Worm (Caenorhabditis elegans) whole organism, young adult: Measurements from ENCODE around the gene frpr-10.

ENCODE experiments used
- B0019.2 ChIP-seq: fragments of 200-800 bp; sonication (Bioruptor generic); conservative IDR thresholded peaks from 2 replicates; pipeline ENCODE4 v1.3.6; 2022; ENCODE audit warnings: missing genetic modification reagents, missing genetic modification characterization, missing compliant biosample characterization
- B0035.1 ChIP-seq: sonication (generic microtip); optimal IDR thresholded peaks from 2 replicates; lab custom pipeline; 2016; ENCODE audit warnings: missing genetic modification characterization, mild to moderate bottlenecking, missing compliant biosample characterization, missing genotype, missing genetic modification reagents
- B0261.1 ChIP-seq: sonication (generic microtip); optimal IDR thresholded peaks from 2 replicates; lab custom pipeline; 2016; ENCODE audit warnings: mild to moderate bottlenecking, missing genetic modification characterization, moderate library complexity, missing compliant biosample characterization
- F22D6.2 ChIP-seq: sonication (generic microtip); optimal IDR thresholded peaks from 2 replicates; lab custom pipeline; 2016; ENCODE audit warnings: mild to moderate bottlenecking, missing genetic modification characterization, missing compliant biosample characterization
- F39B2.1 ChIP-seq: fragments of 200-800 bp; sonication (Bioruptor generic); IDR thresholded peaks from 2 replicates; pipeline ENCODE4 v1.3.6; 2022; ENCODE audit warnings: missing genetic modification reagents, missing genetic modification characterization, missing compliant biosample characterization
- F57A8.1 ChIP-seq: fragments of 200-800 bp; sonication (Bioruptor generic); optimal IDR thresholded peaks from 2 replicates; lab custom pipeline; 2018; ENCODE audit warnings: mild to moderate bottlenecking, missing genetic modification characterization, moderate library complexity, missing compliant biosample characterization
- K12H6.12 ChIP-seq: fragments of 200-800 bp; sonication (Bioruptor generic); optimal IDR thresholded peaks from 2 replicates; lab custom pipeline; 2018; ENCODE audit warnings: mild to moderate bottlenecking, missing genetic modification characterization, missing compliant biosample characterization
- T26A5.8 ChIP-seq: sonication (generic microtip); optimal IDR thresholded peaks from 2 replicates; lab custom pipeline; 2016; ENCODE audit warnings: missing genetic modification characterization, missing compliant biosample characterization
- Y53F4B.3 ChIP-seq: fragments of 200-800 bp; sonication (Bioruptor generic); IDR thresholded peaks from 2 replicates; pipeline ENCODE4 v1.3.6; 2022; ENCODE audit warnings: missing genetic modification reagents, missing genetic modification characterization, missing compliant biosample characterization
- Y67H2A.10 ChIP-seq: fragments of 200-800 bp; sonication (Bioruptor generic); conservative IDR thresholded peaks from 2 replicates; pipeline ENCODE4 v1.3.6; 2022; ENCODE audit warnings: missing genetic modification reagents, missing genetic modification characterization, missing compliant biosample characterization
- ZK185.1 ChIP-seq: sonication (generic microtip); optimal IDR thresholded peaks from 2 replicates; lab custom pipeline; 2016; ENCODE audit warnings: mild to moderate bottlenecking, missing genetic modification characterization, missing compliant biosample characterization; ENCODE audit not compliant: poor library complexity, severe bottlenecking
- ama-1 ChIP-seq, 3 experiments: fragments of 150-350 bp in 1 of 3; sonication (generic microtip) in 2 of 3; optimal IDR thresholded peaks; 2 replicates each; lab custom pipeline; 2014 to 2018; ENCODE audit warnings: missing biosample characterization in 2 of 3, missing genetic modification characterization in 2 of 3, missing genetic modification reagents in 2 of 3
- athp-1 ChIP-seq: sonication (generic microtip); optimal IDR thresholded peaks from 2 replicates; lab custom pipeline; 2017; ENCODE audit warnings: mild to moderate bottlenecking, missing genetic modification characterization, missing compliant biosample characterization
- attf-3 ChIP-seq: fragments of 200-800 bp; sonication (Bioruptor generic); conservative IDR thresholded peaks from 2 replicates; pipeline ENCODE4 v1.3.6; 2022; ENCODE audit warnings: missing genetic modification reagents, missing genetic modification characterization, missing compliant biosample characterization
- bed-1 ChIP-seq: fragments of 200-800 bp; sonication (Bioruptor generic); IDR thresholded peaks from 2 replicates; pipeline ENCODE4 v1.3.6; 2022; ENCODE audit warnings: missing genetic modification reagents, missing genetic modification characterization, missing compliant biosample characterization
- cebp-1 ChIP-seq, 2 experiments: fragments of 200-800 bp in 1 of 2; sonication (Bioruptor generic) in 1 of 2; sonication (generic microtip) in 1 of 2; IDR thresholded peaks in 1 of 2; optimal IDR thresholded peaks in 1 of 2; 2 replicates each; pipeline versions ENCODE4 v1.3.6 to Lab custom; 2017 to 2022; ENCODE audit warnings: missing compliant biosample characterization in 2 of 2, missing genetic modification characterization in 2 of 2, mild to moderate bottlenecking in 1 of 2, missing genetic modification reagents in 1 of 2, moderate library complexity in 1 of 2
- ceh-27 ChIP-seq: fragments of 200-800 bp; sonication (Bioruptor generic); optimal IDR thresholded peaks from 2 replicates; lab custom pipeline; 2018; ENCODE audit warnings: mild to moderate bottlenecking, missing genetic modification characterization, moderate library complexity, missing compliant biosample characterization
- ceh-40 ChIP-seq: fragments of 200-800 bp; sonication (Bioruptor generic); IDR thresholded peaks from 2 replicates; pipeline ENCODE4 v1.3.6; 2022; ENCODE audit warnings: missing genetic modification characterization, missing compliant biosample characterization
- ceh-58 ChIP-seq: fragments of 200-800 bp; sonication (Bioruptor generic); IDR thresholded peaks from 2 replicates; pipeline ENCODE4 v1.3.6; 2022; ENCODE audit warnings: missing genetic modification characterization, missing compliant biosample characterization
- ceh-79 ChIP-seq: sonication (generic microtip); optimal IDR thresholded peaks from 2 replicates; lab custom pipeline; 2017; ENCODE audit warnings: mild to moderate bottlenecking, missing genetic modification characterization, missing compliant biosample characterization
- ceh-91 ChIP-seq: fragments of 200-800 bp; sonication (Bioruptor generic); IDR thresholded peaks from 2 replicates; pipeline ENCODE4 v1.3.6; 2022; ENCODE audit warnings: missing genetic modification reagents, missing genetic modification characterization, missing compliant biosample characterization
- die-1 ChIP-seq: sonication (generic microtip); optimal IDR thresholded peaks from 2 replicates; lab custom pipeline; 2016; ENCODE audit warnings: missing genotype, mild to moderate bottlenecking, missing genetic modification characterization, missing compliant biosample characterization
- dox-1 ChIP-seq: fragments of 200-800 bp; sonication (Bioruptor generic); IDR thresholded peaks from 2 replicates; pipeline ENCODE4 v1.3.6; 2022; ENCODE audit warnings: missing genetic modification reagents, missing genetic modification characterization, missing compliant biosample characterization
- efl-1 ChIP-seq: fragments of 150-350 bp; optimal IDR thresholded peaks from 2 replicates; lab custom pipeline; 2014; ENCODE audit warnings: missing biosample characterization, missing genetic modification reagents, missing genetic modification characterization
- ets-4 ChIP-seq: fragments of 200-800 bp; sonication (Bioruptor generic); optimal IDR thresholded peaks from 2 replicates; lab custom pipeline; 2018; ENCODE audit warnings: mild to moderate bottlenecking, missing genetic modification characterization, missing compliant biosample characterization
- fkh-3 ChIP-seq: sonication (generic microtip); optimal IDR thresholded peaks from 2 replicates; lab custom pipeline; 2016; ENCODE audit warnings: mild to moderate bottlenecking, missing genetic modification characterization, missing compliant biosample characterization
- him-1 ChIP-seq: sonication (generic microtip); optimal IDR thresholded peaks from 2 replicates; lab custom pipeline; 2016; ENCODE audit warnings: missing genotype, missing genetic modification reagents, missing genetic modification characterization, missing compliant biosample characterization
- hmg-20 ChIP-seq: fragments of 200-800 bp; sonication (Bioruptor generic); IDR thresholded peaks from 2 replicates; pipeline ENCODE4 v1.3.6; 2022; ENCODE audit warnings: missing genetic modification reagents, missing genetic modification characterization, missing compliant biosample characterization
- hrde-1 ChIP-seq: sonication (generic microtip); optimal IDR thresholded peaks from 2 replicates; lab custom pipeline; 2016; ENCODE audit warnings: missing genetic modification characterization, mild to moderate bottlenecking, missing compliant biosample characterization, moderate library complexity, missing genotype, missing genetic modification reagents, borderline replicate concordance
- hsf-1 ChIP-seq: fragments of 200-800 bp; sonication (Bioruptor generic); IDR thresholded peaks from 2 replicates; pipeline ENCODE4 v1.3.6; 2022; ENCODE audit warnings: missing genetic modification reagents, missing genetic modification characterization, missing compliant biosample characterization
- lin-35 ChIP-seq, 3 experiments: fragments of 150-350 bp in 2 of 3; sonication (generic microtip) in 1 of 3; optimal IDR thresholded peaks; 2 replicates each; lab custom pipeline; 2014 to 2018; ENCODE audit warnings: missing biosample characterization in 3 of 3, missing genetic modification characterization in 3 of 3, missing genetic modification reagents in 3 of 3
- lsl-1 ChIP-seq: fragments of 200-800 bp; sonication (Bioruptor generic); optimal IDR thresholded peaks from 2 replicates; lab custom pipeline; 2018; ENCODE audit warnings: mild to moderate bottlenecking, missing genetic modification characterization, moderate library complexity, missing compliant biosample characterization
- lsy-27 ChIP-seq: sonication (generic microtip); optimal IDR thresholded peaks from 2 replicates; lab custom pipeline; 2017; ENCODE audit warnings: missing genetic modification characterization, mild to moderate bottlenecking, missing compliant biosample characterization, antibody characterized with exemption, missing genotype, borderline replicate concordance; ENCODE audit not compliant: insufficient read depth
- madf-6 ChIP-seq: fragments of 200-800 bp; sonication (Bioruptor generic); IDR thresholded peaks from 2 replicates; pipeline ENCODE4 v1.3.6; 2022; ENCODE audit warnings: missing genetic modification reagents, missing genetic modification characterization, missing compliant biosample characterization
- madf-8 ChIP-seq: fragments of 200-800 bp; sonication (Bioruptor generic); conservative IDR thresholded peaks from 2 replicates; pipeline ENCODE4 v1.3.6; 2022; ENCODE audit warnings: missing genetic modification reagents, missing genetic modification characterization, missing compliant biosample characterization
- mxl-1 ChIP-seq: sonication (generic microtip); optimal IDR thresholded peaks from 2 replicates; lab custom pipeline; 2016; ENCODE audit warnings: missing genetic modification characterization, missing compliant biosample characterization
- nhr-80 ChIP-seq: sonication (generic microtip); optimal IDR thresholded peaks from 2 replicates; lab custom pipeline; 2016; ENCODE audit warnings: missing genetic modification characterization, missing compliant biosample characterization
- pha-4 ChIP-seq: fragments of 150-350 bp; sonication (generic microtip); optimal IDR thresholded peaks from 2 replicates; lab custom pipeline; 2014; ENCODE audit warnings: missing biosample characterization, missing genetic modification reagents, missing genetic modification characterization
- rec-8 ChIP-seq, 2 experiments: sonication (generic microtip); optimal IDR thresholded peaks; 2 replicates each; lab custom pipeline; 2016; ENCODE audit warnings: mild to moderate bottlenecking in 2 of 2, missing genetic modification characterization in 2 of 2, missing genetic modification reagents in 2 of 2, missing genotype in 2 of 2, missing biosample characterization in 1 of 2, missing compliant biosample characterization in 1 of 2, moderate library complexity in 1 of 2
- snpc-1.1 ChIP-seq: sonication (generic microtip); optimal IDR thresholded peaks from 2 replicates; lab custom pipeline; 2017; ENCODE audit warnings: missing genetic modification characterization, mild to moderate bottlenecking, missing compliant biosample characterization, antibody characterized with exemption, moderate library complexity, missing genotype, missing genetic modification reagents; ENCODE audit not compliant: insufficient read depth
- snpc-4 ChIP-seq, 5 experiments: fragments of 150-350 bp in 1 of 5; sonication (generic microtip) in 4 of 5; optimal IDR thresholded peaks; 2 replicates each; lab custom pipeline; 2014 to 2018; ENCODE audit warnings: missing genetic modification characterization in 5 of 5, missing biosample characterization in 3 of 5, antibody characterized with exemption in 2 of 5, mild to moderate bottlenecking in 2 of 5, missing compliant biosample characterization in 2 of 5, missing genotype in 2 of 5, moderate library complexity in 2 of 5, missing genetic modification reagents in 1 of 5
- somi-1 ChIP-seq: fragments of 200-800 bp; sonication (Bioruptor generic); optimal IDR thresholded peaks from 2 replicates; lab custom pipeline; 2018; ENCODE audit warnings: mild to moderate bottlenecking, missing genetic modification characterization, missing compliant biosample characterization
- zim-3 ChIP-seq: sonication (generic microtip); optimal IDR thresholded peaks from 2 replicates; lab custom pipeline; 2017; ENCODE audit warnings: mild to moderate bottlenecking, missing genetic modification characterization, moderate library complexity, missing compliant biosample characterization
- ztf-18 ChIP-seq: sonication (generic microtip); optimal IDR thresholded peaks from 2 replicates; lab custom pipeline; 2016; ENCODE audit warnings: missing genotype, mild to moderate bottlenecking, missing genetic modification characterization, missing compliant biosample characterization
- ztf-6 ChIP-seq: fragments of 200-800 bp; sonication (Bioruptor generic); IDR thresholded peaks from 2 replicates; pipeline ENCODE4 v1.3.6; 2022; ENCODE audit warnings: missing genetic modification reagents, missing genetic modification characterization, missing compliant biosample characterization

Gene frpr-10

DNA sequence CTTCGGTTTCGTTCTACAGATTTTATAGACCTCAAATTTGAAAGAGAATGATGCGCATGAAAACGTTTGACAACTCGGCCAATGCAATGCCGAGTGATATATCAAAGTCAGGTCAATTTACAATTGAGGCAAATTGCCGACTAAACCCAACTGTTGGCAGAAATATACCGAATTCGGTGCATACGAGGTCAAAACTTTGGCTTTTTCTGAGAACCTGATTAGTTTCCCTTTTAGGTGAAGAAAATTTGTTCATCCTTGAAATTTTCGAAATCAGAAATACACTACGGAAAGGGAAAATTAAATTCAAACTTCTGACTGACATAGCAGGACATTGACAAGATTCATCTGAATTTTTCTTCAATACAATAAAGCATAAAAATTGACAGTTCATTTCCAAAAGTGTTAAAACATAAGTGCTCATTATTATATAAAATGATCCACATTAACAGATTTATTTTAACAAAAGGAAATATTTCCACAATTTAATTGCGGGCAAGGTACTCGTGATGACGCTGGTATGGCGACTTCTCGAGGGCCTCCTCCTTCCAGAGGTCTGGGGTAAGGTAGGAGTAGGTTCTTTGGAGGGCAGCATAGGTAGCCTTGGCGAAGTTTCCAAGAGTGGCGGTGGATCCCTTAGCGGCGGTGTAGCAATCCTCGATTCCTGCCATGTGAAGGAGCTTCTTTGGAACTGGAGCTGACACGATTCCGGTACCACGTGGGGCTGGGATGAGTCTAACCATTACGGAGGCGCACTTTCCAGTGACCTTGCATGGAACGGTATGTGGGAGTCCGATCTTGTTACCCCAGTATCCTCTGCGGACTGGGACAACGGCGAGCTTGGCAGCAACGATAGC lies 32.4 kb upstream of the frpr-10 start (continued):
- peak; percentile 64 for TF ChIP-seq hsf-1 (GFP tag; lab: Robert Waterston, UW)
- peak; percentile 12 for TF ChIP-seq ets-4 (GFP tag; lab: Kevin White, UChicago)
- TF ChIP-seq B0261.1 (tag; lab: Kevin White, UChicago): no peak
- TF ChIP-seq lin-35 (GFP tag; optimal IDR thresholded peaks at IDR 0.05; lab: Kevin White, UChicago): no peak
- TF ChIP-seq die-1: no peak
- TF ChIP-seq ceh-27 (GFP tag; lab: Kevin White, UChicago): no peak
- peak; percentile 30 for TF ChIP-seq snpc-1.1 (tag; lab: Kevin White, UChicago)
- TF ChIP-seq snpc-4 (GFP tag; optimal IDR thresholded peaks at IDR 0.05; lab: Kevin White, UChicago): peak; percentile 40
- peak in 2 of 4 experiments; percentile 32 to 43 for TF ChIP-seq snpc-4 (tag; optimal IDR thresholded peaks at IDR 0.05; lab: Kevin White, UChicago)
- TF ChIP-seq B0035.1: no peak
- TF ChIP-seq madf-6: peak; percentile 62
- TF ChIP-seq rec-8 (tag; optimal IDR thresholded peaks at IDR 0.05; lab: Kevin White, UChicago): no peak
- TF ChIP-seq cebp-1 (GFP tag; IDR thresholded peaks at IDR 0.05; lab: Robert Waterston, UW): no peak
- TF ChIP-seq cebp-1 (tag; optimal IDR thresholded peaks at IDR 0.05; lab: Kevin White, UChicago): no peak
- TF ChIP-seq ceh-58 (GFP tag; lab: Robert Waterston, UW): no peak
- no peak for TF ChIP-seq Y67H2A.10 (GFP tag; lab: Robert Waterston, UW)
- TF ChIP-seq efl-1 (GFP tag; lab: Kevin White, UChicago): no peak
- TF ChIP-seq athp-1 (tag; lab: Kevin White, UChicago): no peak
- no peak for TF ChIP-seq F57A8.1 (GFP tag; lab: Kevin White, UChicago)
- no peak for TF ChIP-seq T26A5.8 (tag; lab: Kevin White, UChicago)
- TF ChIP-seq ceh-40 (GFP tag; lab: Robert Waterston, UW): no peak
- no peak for TF ChIP-seq B0019.2
- no peak for TF ChIP-seq hmg-20 (GFP tag; lab: Robert Waterston, UW)
- TF ChIP-seq F22D6.2 (tag; lab: Kevin White, UChicago): no peak
- no peak for TF ChIP-seq Y53F4B.3 (GFP tag; lab: Robert Waterston, UW)
- no peak for TF ChIP-seq zim-3 (tag; lab: Kevin White, UChicago)
- TF ChIP-seq ztf-18 (tag; lab: Kevin White, UChicago): no peak
- TF ChIP-seq ceh-79: no peak
- no peak for TF ChIP-seq K12H6.12 (tag; lab: Kevin White, UChicago)
- no peak for TF ChIP-seq somi-1 (GFP tag; lab: Kevin White, UChicago)
- no peak for TF ChIP-seq pha-4 (tag; lab: Kevin White, UChicago)
- no peak for TF ChIP-seq fkh-3 (tag; lab: Kevin White, UChicago)
- TF ChIP-seq lsy-27 (tag; lab: Kevin White, UChicago): no peak
- TF ChIP-seq ztf-6: no peak
- TF ChIP-seq bed-1 (GFP tag; lab: Robert Waterston, UW): no peak
- no peak for TF ChIP-seq attf-3 (GFP tag; lab: Robert Waterston, UW)
- no peak for TF ChIP-seq lsl-1 (GFP tag; lab: Kevin White, UChicago)
- no peak for TF ChIP-seq nhr-80 (tag; lab: Kevin White, UChicago)
- TF ChIP-seq F39B2.1 (GFP tag; lab: Robert Waterston, UW): no peak
- TF ChIP-seq madf-8: no peak
- TF ChIP-seq ceh-91 (GFP tag; lab: Robert Waterston, UW): no peak
- TF ChIP-seq mxl-1 (tag; lab: Kevin White, UChicago): no peak
- TF ChIP-seq him-1 (tag; lab: Kevin White, UChicago): no peak
- no peak for TF ChIP-seq ZK185.1 (tag; lab: Kevin White, UChicago)
- peak; percentile 79 for TF ChIP-seq hrde-1 (tag; lab: Kevin White, UChicago)
- TF ChIP-seq ama-1 (optimal IDR thresholded peaks at IDR 0.05; lab: Kevin White, UChicago): no peak
- no peak for TF ChIP-seq ama-1 (GFP tag; optimal IDR thresholded peaks at IDR 0.05; lab: Kevin White, UChicago)
- TF ChIP-seq dox-1 (GFP tag; lab: Robert Waterston, UW): no peak
